Worm (Caenorhabditis elegans) whole organism, young adult: ENCODE data around the gene ugt-12.

ENCODE experiments used
- B0261.1 ChIP-seq: sonication (generic microtip); optimal IDR thresholded peaks from 2 replicates; lab custom pipeline; 2016; ENCODE audit warnings: mild to moderate bottlenecking, missing genetic modification characterization, moderate library complexity, missing compliant biosample characterization
- D2030.7 ChIP-seq: fragments of 200-800 bp; sonication (Bioruptor generic); IDR thresholded peaks from 2 replicates; pipeline ENCODE4 v1.3.6; 2022; ENCODE audit warnings: missing genetic modification reagents, missing genetic modification characterization, missing compliant biosample characterization
- F37B4.10 ChIP-seq: fragments of 200-800 bp; sonication (Bioruptor generic); IDR thresholded peaks from 2 replicates; pipeline ENCODE4 v1.3.6; 2022; ENCODE audit warnings: missing genetic modification characterization, missing compliant biosample characterization
- akir-1 ChIP-seq: fragments of 200-800 bp; sonication (Bioruptor generic); optimal IDR thresholded peaks from 2 replicates; lab custom pipeline; 2018; ENCODE audit warnings: mild to moderate bottlenecking, missing genetic modification characterization, moderate library complexity, missing compliant biosample characterization
- ama-1 ChIP-seq, 3 experiments: fragments of 150-350 bp in 1 of 3; sonication (generic microtip) in 2 of 3; optimal IDR thresholded peaks; 2 replicates each; lab custom pipeline; 2014 to 2018; ENCODE audit warnings: missing biosample characterization in 2 of 3, missing genetic modification characterization in 2 of 3, missing genetic modification reagents in 2 of 3
- aptf-2 ChIP-seq: fragments of 200-800 bp; sonication (Bioruptor generic); conservative IDR thresholded peaks from 2 replicates; pipeline ENCODE4 v1.3.6; 2022; ENCODE audit warnings: missing genetic modification reagents, missing genetic modification characterization, missing compliant biosample characterization
- aptf-3 ChIP-seq: fragments of 200-800 bp; sonication (Bioruptor generic); IDR thresholded peaks from 2 replicates; pipeline ENCODE4 v1.3.6; 2022; ENCODE audit warnings: missing genetic modification characterization, missing compliant biosample characterization
- bed-2 ChIP-seq: fragments of 200-800 bp; sonication (Bioruptor generic); IDR thresholded peaks from 2 replicates; pipeline ENCODE4 v1.3.6; 2022; ENCODE audit warnings: missing genetic modification reagents, missing genetic modification characterization, missing compliant biosample characterization
- ccch-3 ChIP-seq: fragments of 200-800 bp; sonication (Bioruptor generic); optimal IDR thresholded peaks from 2 replicates; lab custom pipeline; 2018; ENCODE audit warnings: mild to moderate bottlenecking, missing genetic modification characterization, missing compliant biosample characterization
- cebp-2 ChIP-seq: fragments of 200-800 bp; sonication (Bioruptor generic); IDR thresholded peaks from 2 replicates; pipeline ENCODE4 v1.3.6; 2022; ENCODE audit warnings: missing genetic modification characterization, missing compliant biosample characterization
- ceh-58 ChIP-seq: fragments of 200-800 bp; sonication (Bioruptor generic); IDR thresholded peaks from 2 replicates; pipeline ENCODE4 v1.3.6; 2022; ENCODE audit warnings: missing genetic modification characterization, missing compliant biosample characterization
- ceh-91 ChIP-seq: fragments of 200-800 bp; sonication (Bioruptor generic); IDR thresholded peaks from 2 replicates; pipeline ENCODE4 v1.3.6; 2022; ENCODE audit warnings: missing genetic modification reagents, missing genetic modification characterization, missing compliant biosample characterization
- chd-7 ChIP-seq: sonication (generic microtip); optimal IDR thresholded peaks from 2 replicates; lab custom pipeline; 2016; ENCODE audit warnings: mild to moderate bottlenecking, missing genetic modification characterization, moderate library complexity, missing compliant biosample characterization
- dox-1 ChIP-seq: fragments of 200-800 bp; sonication (Bioruptor generic); IDR thresholded peaks from 2 replicates; pipeline ENCODE4 v1.3.6; 2022; ENCODE audit warnings: missing genetic modification reagents, missing genetic modification characterization, missing compliant biosample characterization
- fkh-3 ChIP-seq: sonication (generic microtip); optimal IDR thresholded peaks from 2 replicates; lab custom pipeline; 2016; ENCODE audit warnings: mild to moderate bottlenecking, missing genetic modification characterization, missing compliant biosample characterization
- lir-1 ChIP-seq: fragments of 200-800 bp; sonication (Bioruptor generic); conservative IDR thresholded peaks from 2 replicates; pipeline ENCODE4 v1.3.6; 2022; ENCODE audit warnings: missing genetic modification reagents, missing genetic modification characterization, missing compliant biosample characterization
- madf-8 ChIP-seq: fragments of 200-800 bp; sonication (Bioruptor generic); conservative IDR thresholded peaks from 2 replicates; pipeline ENCODE4 v1.3.6; 2022; ENCODE audit warnings: missing genetic modification reagents, missing genetic modification characterization, missing compliant biosample characterization
- mcd-1 ChIP-seq: fragments of 200-800 bp; sonication (Bioruptor generic); IDR thresholded peaks from 2 replicates; pipeline ENCODE4 v1.3.6; 2022; ENCODE audit warnings: missing genetic modification reagents, missing genetic modification characterization, missing compliant biosample characterization
- nfya-1 ChIP-seq: sonication (generic microtip); optimal IDR thresholded peaks from 2 replicates; lab custom pipeline; 2017; ENCODE audit warnings: antibody characterized with exemption, missing compliant biosample characterization, missing genetic modification characterization, borderline replicate concordance; ENCODE audit not compliant: insufficient read depth
- nfyb-1 ChIP-seq: fragments of 200-800 bp; sonication (Bioruptor generic); IDR thresholded peaks from 2 replicates; pipeline ENCODE4 v1.3.6; 2022; ENCODE audit warnings: missing genetic modification reagents, missing genetic modification characterization, missing compliant biosample characterization
- nhr-120 ChIP-seq: fragments of 200-800 bp; sonication (Bioruptor generic); IDR thresholded peaks from 2 replicates; pipeline ENCODE4 v1.3.6; 2022; ENCODE audit warnings: missing genetic modification characterization, missing compliant biosample characterization
- nhr-179 ChIP-seq: sonication (generic microtip); optimal IDR thresholded peaks from 2 replicates; lab custom pipeline; 2016; ENCODE audit warnings: mild to moderate bottlenecking, missing genetic modification characterization, missing compliant biosample characterization
- nhr-27 ChIP-seq: fragments of 200-800 bp; sonication (Bioruptor generic); optimal IDR thresholded peaks from 2 replicates; lab custom pipeline; 2018; ENCODE audit warnings: mild to moderate bottlenecking, missing genetic modification characterization, moderate library complexity, missing compliant biosample characterization
- nhr-90 ChIP-seq: sonication (generic microtip); optimal IDR thresholded peaks from 2 replicates; lab custom pipeline; 2016; ENCODE audit warnings: missing genotype, mild to moderate bottlenecking, missing genetic modification characterization, missing compliant biosample characterization
- pbrm-1 ChIP-seq: fragments of 200-800 bp; sonication (Bioruptor generic); IDR thresholded peaks from 2 replicates; pipeline ENCODE4 v1.3.6; 2022; ENCODE audit warnings: missing genetic modification reagents, missing genetic modification characterization, missing compliant biosample characterization
- pha-4 ChIP-seq: fragments of 150-350 bp; sonication (generic microtip); optimal IDR thresholded peaks from 2 replicates; lab custom pipeline; 2014; ENCODE audit warnings: missing biosample characterization, missing genetic modification reagents, missing genetic modification characterization
- rec-8 ChIP-seq, 2 experiments: sonication (generic microtip); optimal IDR thresholded peaks; 2 replicates each; lab custom pipeline; 2016; ENCODE audit warnings: mild to moderate bottlenecking in 2 of 2, missing genetic modification characterization in 2 of 2, missing genetic modification reagents in 2 of 2, missing genotype in 2 of 2, missing biosample characterization in 1 of 2, missing compliant biosample characterization in 1 of 2, moderate library complexity in 1 of 2
- repo-1 ChIP-seq: sonication (generic microtip); optimal IDR thresholded peaks from 2 replicates; lab custom pipeline; 2017; ENCODE audit warnings: mild to moderate bottlenecking, missing genetic modification characterization, missing compliant biosample characterization
- rpc-1 ChIP-seq, 2 experiments: fragments of 150-350 bp in 1 of 2; sonication (generic microtip) in 1 of 2; optimal IDR thresholded peaks; 2 replicates each; lab custom pipeline; 2014 to 2018; ENCODE audit warnings: missing biosample characterization in 1 of 2, missing genetic modification characterization in 1 of 2, missing genetic modification reagents in 1 of 2, missing genotype in 1 of 2
- sdz-38 ChIP-seq: sonication (generic microtip); optimal IDR thresholded peaks from 2 replicates; lab custom pipeline; 2016; ENCODE audit warnings: missing genotype, missing genetic modification characterization, missing compliant biosample characterization
- sea-2 ChIP-seq: fragments of 200-800 bp; sonication (Bioruptor generic); IDR thresholded peaks from 2 replicates; pipeline ENCODE4 v1.3.6; 2022; ENCODE audit warnings: missing genetic modification characterization, missing compliant biosample characterization
- snpc-3.4 ChIP-seq: sonication (generic microtip); optimal IDR thresholded peaks from 2 replicates; lab custom pipeline; 2017; ENCODE audit warnings: missing genetic modification characterization, mild to moderate bottlenecking, missing compliant biosample characterization, antibody characterized with exemption, moderate library complexity, missing genotype, missing genetic modification reagents
- tbp1 ChIP-seq: fragments of 200-800 bp; sonication (Bioruptor generic); optimal IDR thresholded peaks from 2 replicates; lab custom pipeline; 2018; ENCODE audit warnings: mild to moderate bottlenecking, missing genetic modification characterization, missing compliant biosample characterization
- zim-3 ChIP-seq: sonication (generic microtip); optimal IDR thresholded peaks from 2 replicates; lab custom pipeline; 2017; ENCODE audit warnings: mild to moderate bottlenecking, missing genetic modification characterization, moderate library complexity, missing compliant biosample characterization
- ztf-18 ChIP-seq: sonication (generic microtip); optimal IDR thresholded peaks from 2 replicates; lab custom pipeline; 2016; ENCODE audit warnings: missing genotype, mild to moderate bottlenecking, missing genetic modification characterization, missing compliant biosample characterization

Gene ugt-12

ce11 chrV:4933268-4933667, 43.8 kb upstream of the ugt-12 start:
- TF ChIP-seq sdz-38 (tag; lab: Kevin White, UChicago) (no peak), aptf-2 (GFP tag; lab: Robert Waterston, UW) (no peak), F37B4.10 (GFP tag; lab: Robert Waterston, UW) (no peak), bed-2 (no peak), zim-3 (no peak), madf-8 (GFP tag; lab: Robert Waterston, UW) (no peak), chd-7 (tag; lab: Kevin White, UChicago) (no peak), rpc-1 (optimal IDR thresholded peaks at IDR 0.05; lab: Kevin White, UChicago) (no peak), rpc-1 (tag; optimal IDR thresholded peaks at IDR 0.05; lab: Kevin White, UChicago) (no peak), ztf-18 (tag; lab: Kevin White, UChicago) (no peak), nfya-1 (no peak), tbp1 (GFP tag; lab: Kevin White, UChicago) (no peak), repo-1 (no peak), sea-2 (GFP tag; lab: Robert Waterston, UW) (no peak), mcd-1 (GFP tag; lab: Robert Waterston, UW) (no peak)

- TF ChIP-seq nhr-179 (tag; lab: Kevin White, UChicago) (no peak), akir-1 (no peak)
These were observed 43.4 kb upstream of the ugt-12 start, which contains the start of gene C02E7.10 for ce11 chrV:4932814-4933213. Gene C02E7.10, minus strand, starts transcription at chrV:4933045.

ce11 chrV:4929842-4930241, 40.4 kb upstream of the ugt-12 start, which contains the start of gene str-205:
Gene str-205, minus strand, starts transcription at chrV:4929942.
- TF ChIP-seq cebp-2 (no peak), rec-8 (tag; optimal IDR thresholded peaks at IDR 0.05; lab: Kevin White, UChicago) (no peak), nhr-120 (GFP tag; lab: Robert Waterston, UW) (no peak), D2030.7 (GFP tag; lab: Robert Waterston, UW) (no peak), lir-1 (no peak), aptf-3 (GFP tag; lab: Robert Waterston, UW) (no peak), repo-1 (no peak), nhr-90 (no peak), ceh-58 (GFP tag; lab: Robert Waterston, UW) (no peak), B0261.1 (tag; lab: Kevin White, UChicago) (no peak), ccch-3 (GFP tag; lab: Kevin White, UChicago) (no peak), nhr-27 (tag; lab: Kevin White, UChicago) (no peak), pbrm-1 (GFP tag; lab: Robert Waterston, UW) (no peak), fkh-3 (tag; lab: Kevin White, UChicago) (no peak)

ce11 chrV:4926371-4926770, 36.9 kb upstream of the ugt-12 start, which contains the start of gene srh-21:
Gene srh-21, plus strand, starts transcription at chrV:4926671.
- TF ChIP-seq ceh-91 (GFP tag; lab: Robert Waterston, UW), result no peak
- TF ChIP-seq pha-4, result no peak
- no peak for TF ChIP-seq sea-2 (GFP tag; lab: Robert Waterston, UW)
- TF ChIP-seq snpc-3.4, result no peak
- no peak for TF ChIP-seq dox-1 (GFP tag; lab: Robert Waterston, UW)
- TF ChIP-seq nfyb-1 (GFP tag; lab: Robert Waterston, UW), result no peak
- no peak for TF ChIP-seq pbrm-1 (GFP tag; lab: Robert Waterston, UW)
- TF ChIP-seq ama-1 (optimal IDR thresholded peaks at IDR 0.05; lab: Kevin White, UChicago), result no peak
- no peak for TF ChIP-seq ama-1 (GFP tag; optimal IDR thresholded peaks at IDR 0.05; lab: Kevin White, UChicago)
